Worm (Caenorhabditis elegans): ENCODE results near the gene nhr-253.
A peak's percentile ranks its signal among the peaks of the same experiment; 100 is the strongest.

The nhr-253 gene

DNA sequence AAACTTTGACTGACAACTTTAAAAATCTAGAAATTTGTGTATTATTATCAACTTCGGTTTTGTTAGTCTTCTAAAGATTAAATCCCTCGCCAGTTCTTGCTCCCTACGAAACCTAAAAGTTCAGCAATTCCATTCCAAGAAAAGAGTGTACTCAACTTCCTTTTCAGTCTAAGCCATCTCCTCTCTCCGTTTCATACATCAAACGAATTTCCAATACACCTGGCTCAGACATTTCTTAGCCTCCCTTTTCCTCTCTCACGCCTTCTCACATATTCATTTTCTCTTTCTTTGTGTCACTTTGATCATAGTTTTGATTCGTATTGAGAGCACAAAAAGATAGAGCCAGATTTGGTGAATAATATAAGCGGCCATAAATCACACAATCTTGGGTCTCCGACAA, at the start of gene nhr-253:
Gene nhr-253, plus strand, starts transcription at position 285 of the 400 bp plus-strand sequence.
- TF ChIP-seq lsy-2 (tag; optimal IDR thresholded peaks at IDR 0.05), result no peak
- TF ChIP-seq elt-3 (tag; optimal IDR thresholded peaks at IDR 0.05), result no peak
- no peak for TF ChIP-seq nhr-10 (tag; optimal IDR thresholded peaks at IDR 0.05)
- TF ChIP-seq nhr-21 (tag; optimal IDR thresholded peaks at IDR 0.05), result no peak

DNA sequence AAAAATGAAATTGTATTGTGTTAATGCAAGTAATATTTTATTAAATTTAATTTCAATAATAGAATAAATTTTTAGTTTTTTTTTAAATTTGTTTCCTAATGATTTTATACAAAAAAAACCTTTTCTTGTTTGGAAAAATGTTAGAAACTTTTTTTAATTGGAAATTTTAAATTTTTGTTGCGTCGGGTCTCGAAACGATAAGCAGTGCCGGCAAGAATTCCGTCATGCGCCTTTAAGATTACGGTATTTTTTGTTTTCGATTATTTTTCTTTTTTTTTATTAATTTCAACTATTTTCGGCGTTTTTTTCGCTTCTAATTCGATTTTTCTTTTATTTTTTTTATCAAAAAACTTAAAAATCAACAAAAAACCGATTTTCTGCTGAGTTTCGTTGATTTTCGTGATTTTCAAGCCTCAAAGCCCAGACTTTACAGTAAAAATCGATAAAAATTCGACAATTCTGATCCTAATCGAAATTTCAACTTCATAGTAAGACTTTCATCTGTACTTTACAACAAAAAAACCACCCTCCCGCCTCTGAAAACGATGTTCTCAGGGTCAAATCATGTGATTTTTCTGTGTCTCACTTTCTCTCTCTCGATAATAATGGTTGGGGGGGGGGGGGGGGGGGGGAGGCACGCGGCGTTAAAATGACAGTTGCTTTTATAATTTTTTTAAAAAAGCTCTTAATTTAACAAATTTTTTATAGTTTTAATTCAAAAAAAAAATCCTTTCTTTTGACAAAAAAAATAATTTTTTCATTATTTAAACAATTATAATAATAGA, 48.6 kb upstream of the nhr-253 start:
- TF ChIP-seq nhr-25 (tag; optimal IDR thresholded peaks at IDR 0.05) (no peak), sma-9 (GFP tag; optimal IDR thresholded peaks at IDR 0.05) (no peak), sma-9 (tag; optimal IDR thresholded peaks at IDR 0.05) (no peak), C34F6.9 (tag; optimal IDR thresholded peaks at IDR 0.05) (no peak), egl-27 (tag; optimal IDR thresholded peaks at IDR 0.05) (no peak), skn-1 (tag; optimal IDR thresholded peaks at IDR 0.05) (no peak), lin-11 (tag; optimal IDR thresholded peaks at IDR 0.05) (no peak), ztf-4 (tag; optimal IDR thresholded peaks at IDR 0.05) (no peak), aly-2 (tag; optimal IDR thresholded peaks at IDR 0.05) (no peak), blmp-1 (tag; optimal IDR thresholded peaks at IDR 0.05; ENCODE audit: insufficient read depth) (no peak), unc-62 (GFP tag; optimal IDR thresholded peaks at IDR 0.05) (no peak), nhr-77 (tag; optimal IDR thresholded peaks at IDR 0.05) (no peak), lsy-2 (tag; optimal IDR thresholded peaks at IDR 0.05) (no peak), ztf-1 (GFP tag; conservative IDR thresholded peaks at IDR 0.05) (no peak), ama-1 (optimal IDR thresholded peaks at IDR 0.05) (no peak), dmd-4 (tag; optimal IDR thresholded peaks at IDR 0.05) (no peak), mab-5 (tag; optimal IDR thresholded peaks at IDR 0.05) (no peak), sem-4 (tag; optimal IDR thresholded peaks at IDR 0.05) (no peak), unc-39 (tag; optimal IDR thresholded peaks at IDR 0.05) (no peak), Y55F3AM.14 (GFP tag; optimal IDR thresholded peaks at IDR 0.05) (no peak)

DNA sequence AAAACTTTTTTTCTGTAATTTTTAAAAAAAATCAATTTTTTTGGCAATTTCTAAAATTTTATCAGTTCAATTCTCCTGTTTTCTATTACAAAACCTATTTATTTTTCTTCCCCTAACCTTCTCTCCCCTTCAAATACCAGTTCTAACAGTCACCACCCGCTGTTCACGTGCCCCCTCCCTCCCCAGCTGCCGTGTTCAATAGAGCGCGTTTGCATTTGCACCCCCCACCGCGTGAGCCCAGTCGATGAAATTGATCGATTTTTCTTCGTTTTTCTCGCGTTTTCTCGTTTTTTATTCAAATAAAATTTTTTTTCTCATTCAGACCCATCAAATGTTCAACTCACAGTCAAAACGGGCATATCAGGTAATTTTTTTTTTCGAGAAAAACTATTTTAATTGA, 47.3 kb upstream of the nhr-253 start, which contains the start of gene atg-9:
Gene atg-9, plus strand, starts transcription at position 332 of the 400 bp plus-strand sequence.
- peak; percentile 57 for TF ChIP-seq ceh-16 (tag; optimal IDR thresholded peaks at IDR 0.05)
- TF ChIP-seq skn-1 (tag; optimal IDR thresholded peaks at IDR 0.05), result no peak
- TF ChIP-seq sem-4 (tag; optimal IDR thresholded peaks at IDR 0.05), result peak; percentile 55
- TF ChIP-seq sma-9 (GFP tag; optimal IDR thresholded peaks at IDR 0.05), result peak; percentile 48
- no peak for TF ChIP-seq sma-9 (tag; optimal IDR thresholded peaks at IDR 0.05)
- no peak for TF ChIP-seq ztf-11 (tag; optimal IDR thresholded peaks at IDR 0.05)
- no peak for TF ChIP-seq ceh-82 (tag; optimal IDR thresholded peaks at IDR 0.05)
- TF ChIP-seq nhr-129 (tag; optimal IDR thresholded peaks at IDR 0.05), result peak; percentile 71
- TF ChIP-seq mdl-1 (tag; optimal IDR thresholded peaks at IDR 0.05), result peak; percentile 59 to 89
- TF ChIP-seq aly-2 (tag; optimal IDR thresholded peaks at IDR 0.05), result no peak
- TF ChIP-seq unc-62 (GFP tag; optimal IDR thresholded peaks at IDR 0.05), result no peak
- no peak for TF ChIP-seq unc-39 (tag; optimal IDR thresholded peaks at IDR 0.05)
- TF ChIP-seq ama-1 (optimal IDR thresholded peaks at IDR 0.05), result peak; percentile 58
- no peak for TF ChIP-seq ztf-1 (GFP tag; conservative IDR thresholded peaks at IDR 0.05)
- TF ChIP-seq gmeb-1 (tag; optimal IDR thresholded peaks at IDR 0.05), result peak; percentile 75
- no peak for TF ChIP-seq peb-1 (tag; optimal IDR thresholded peaks at IDR 0.05)
- TF ChIP-seq fos-1 (tag; optimal IDR thresholded peaks at IDR 0.05), result peak; percentile 67
- TF ChIP-seq egl-27 (tag; optimal IDR thresholded peaks at IDR 0.05), result no peak
- peak; percentile 53 for TF ChIP-seq lin-13 (GFP tag; optimal IDR thresholded peaks at IDR 0.05)
- TF ChIP-seq dmd-4 (tag; optimal IDR thresholded peaks at IDR 0.05), result no peak
- no peak for TF ChIP-seq alr-1 (tag; optimal IDR thresholded peaks at IDR 0.05)
- no peak for TF ChIP-seq elt-3 (tag; optimal IDR thresholded peaks at IDR 0.05)
- TF ChIP-seq nhr-11 (tag; optimal IDR thresholded peaks at IDR 0.05), result no peak
- TF ChIP-seq lin-11 (tag; optimal IDR thresholded peaks at IDR 0.05), result no peak
- TF ChIP-seq sma-3 (GFP tag; optimal IDR thresholded peaks at IDR 0.05), result peak; percentile 58
- TF ChIP-seq mab-5 (tag; optimal IDR thresholded peaks at IDR 0.05), result peak; percentile 6
- peak; percentile 80 for TF ChIP-seq C34F6.9 (tag; optimal IDR thresholded peaks at IDR 0.05)
- TF ChIP-seq snpc-4 (tag; optimal IDR thresholded peaks at IDR 0.05), result no peak
- TF ChIP-seq Y55F3AM.14 (GFP tag; optimal IDR thresholded peaks at IDR 0.05), result peak; percentile 40
- TF ChIP-seq F13H6.1 (tag; optimal IDR thresholded peaks at IDR 0.05), result peak; percentile 50
- peak; percentile 40 for TF ChIP-seq unc-55 (GFP tag; optimal IDR thresholded peaks at IDR 0.05)
- peak; percentile 79 for TF ChIP-seq crh-2 (tag; optimal IDR thresholded peaks at IDR 0.05)
- peak; percentile 47 for TF ChIP-seq ztf-4 (tag; optimal IDR thresholded peaks at IDR 0.05)
- no peak for TF ChIP-seq nhr-10 (tag; optimal IDR thresholded peaks at IDR 0.05)
- TF ChIP-seq lin-39 (tag; optimal IDR thresholded peaks at IDR 0.05), result no peak
- TF ChIP-seq ZK546.5 (tag; optimal IDR thresholded peaks at IDR 0.05), result no peak
- no peak for TF ChIP-seq nhr-23 (tag; optimal IDR thresholded peaks at IDR 0.05)
- no peak for TF ChIP-seq nhr-6 (tag; optimal IDR thresholded peaks at IDR 0.05)
- peak; percentile 23 for TF ChIP-seq nhr-21 (tag; optimal IDR thresholded peaks at IDR 0.05)
- TF ChIP-seq nhr-12 (tag; optimal IDR thresholded peaks at IDR 0.05), result no peak
- TF ChIP-seq blmp-1 (tag; optimal IDR thresholded peaks at IDR 0.05; ENCODE audit: insufficient read depth), result peak; percentile 23
- TF ChIP-seq R02D3.7 (tag; optimal IDR thresholded peaks at IDR 0.05), result no peak
- TF ChIP-seq elt-1 (tag; optimal IDR thresholded peaks at IDR 0.05), result no peak
- TF ChIP-seq mbf-1 (tag; optimal IDR thresholded peaks at IDR 0.05), result no peak
- TF ChIP-seq nhr-77 (tag; optimal IDR thresholded peaks at IDR 0.05), result no peak
